Worm (Caenorhabditis elegans) whole organism, L4 larva: ENCODE data around the gene bath-24.

Source experiments
- R02D3.7 ChIP-seq: fragments of 150-350 bp; sonication (generic microtip); optimal IDR thresholded peaks from 3 replicates; lab custom pipeline; 2014; ENCODE audit warnings: missing biosample characterization, missing genetic modification characterization
- aly-2 ChIP-seq: sonication (generic microtip); optimal IDR thresholded peaks from 2 replicates; lab custom pipeline; 2018; ENCODE audit warnings: missing biosample characterization, missing genetic modification characterization
- ceh-44 ChIP-seq: fragments of 200-800 bp; sonication (Bioruptor generic); IDR thresholded peaks from 2 replicates; pipeline ENCODE4 v1.3.6; 2022; ENCODE audit warnings: missing genetic modification reagents, missing genetic modification characterization, missing compliant biosample characterization
- dmd-8 ChIP-seq: fragments of 200-800 bp; sonication (Bioruptor generic); IDR thresholded peaks from 2 replicates; pipeline ENCODE4 v1.3.6; 2022; ENCODE audit warnings: missing genetic modification characterization, missing compliant biosample characterization
- nhr-11 ChIP-seq: fragments of 150-350 bp; optimal IDR thresholded peaks from 2 replicates; lab custom pipeline; 2014; ENCODE audit warnings: missing biosample characterization, missing genetic modification characterization
- set-16 ChIP-seq: fragments of 200-800 bp; sonication (Bioruptor generic); IDR thresholded peaks from 2 replicates; pipeline ENCODE4 v1.3.6; 2022; ENCODE audit warnings: missing genetic modification reagents, missing genetic modification characterization, missing compliant biosample characterization
- snpc-4 ChIP-seq: fragments of 150-350 bp; optimal IDR thresholded peaks from 2 replicates; lab custom pipeline; 2014; ENCODE audit warnings: missing biosample characterization, missing genetic modification characterization
- zag-1 ChIP-seq: fragments of 150-350 bp; optimal IDR thresholded peaks from 2 replicates; lab custom pipeline; 2014; ENCODE audit warnings: missing biosample characterization, missing genetic modification characterization
- zip-11 ChIP-seq: fragments of 200-800 bp; sonication (Bioruptor generic); IDR thresholded peaks from 2 replicates; pipeline ENCODE4 v1.3.6; 2022; ENCODE audit warnings: missing genetic modification characterization, missing compliant biosample characterization

- TF ChIP-seq R02D3.7 (tag; lab: Kevin White, UChicago) (no peak), aly-2 (no peak), nhr-11 (tag; lab: Kevin White, UChicago) (no peak), zag-1 (tag; lab: Kevin White, UChicago) (no peak), ceh-44 (GFP tag; lab: Robert Waterston, UW) (no peak), snpc-4 (no peak), dmd-8 (no peak), zip-11 (no peak), set-16 (GFP tag; lab: Robert Waterston, UW) (no peak)
Observed at ce11 chrII:2080425-2080824, 35.0 kb upstream of the bath-24 start, which contains the start of gene F07E5.9.
